Worm (Caenorhabditis elegans): Measurements from ENCODE around the gene cpg-19.

DNA sequence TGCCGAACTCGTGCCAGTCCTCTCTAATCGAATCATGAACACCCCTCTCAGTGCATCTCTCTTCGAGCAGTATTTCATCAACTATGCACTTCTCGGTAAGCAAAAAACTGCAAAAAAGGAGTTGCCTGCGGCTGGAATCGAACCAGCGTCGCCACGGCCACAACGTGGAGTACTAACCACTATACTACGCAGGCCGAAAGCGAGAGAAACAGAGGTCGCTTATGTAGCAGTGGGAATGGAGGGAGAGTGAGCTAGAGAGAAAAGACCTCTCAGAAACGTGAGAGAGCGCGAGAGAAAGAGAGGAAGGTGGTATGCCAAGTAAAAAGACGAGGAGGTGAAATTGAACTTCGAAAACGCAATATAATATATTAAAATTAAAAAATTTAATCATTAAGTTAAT lies 13.1 kb downstream of the cpg-19 start:
- TF ChIP-seq lsl-1 (GFP tag; optimal IDR thresholded peaks at IDR 0.05) (no peak), ets-4 (GFP tag; optimal IDR thresholded peaks at IDR 0.05) (peak; percentile 5)
